Fruit fly (Drosophila melanogaster) whole organism, adult: Measurements from ENCODE around the gene Orc2.

Experiments used
- CG12768 ChIP-seq: fragments of 200-800 bp; sonication (Bioruptor generic); optimal IDR thresholded peaks from 2 replicates; lab custom pipeline; 2017; ENCODE audit warnings: missing biosample characterization, missing genetic modification characterization, mild to moderate bottlenecking, moderate library complexity, missing genetic modification reagents
- CG1620 ChIP-seq: fragments of 200-800 bp; sonication (Bioruptor generic); optimal IDR thresholded peaks from 2 replicates; lab custom pipeline; 2016; ENCODE audit warnings: missing biosample characterization, missing genetic modification characterization
- CG7101 ChIP-seq: fragments of 200-800 bp; sonication (Bioruptor generic); optimal IDR thresholded peaks from 2 replicates; lab custom pipeline; 2018; ENCODE audit warnings: missing biosample characterization, mild to moderate bottlenecking, missing genetic modification characterization, moderate library complexity
- Clk ChIP-seq: fragments of 200-800 bp; sonication (Bioruptor generic); optimal IDR thresholded peaks from 2 replicates; lab custom pipeline; 2017; ENCODE audit warnings: missing biosample characterization, missing genetic modification characterization
- kay ChIP-seq: fragments of 200-800 bp; sonication (Bioruptor generic); peaks from one replicate; lab custom pipeline; 2016; ENCODE audit warnings: missing biosample characterization, missing genetic modification characterization, borderline replicate concordance
- ovo ChIP-seq: fragments of 200-800 bp; sonication (Bioruptor generic); optimal IDR thresholded peaks from 2 replicates; lab custom pipeline; 2016; ENCODE audit warnings: missing biosample characterization, missing genetic modification characterization
- pad ChIP-seq: fragments of 200-800 bp; sonication (Bioruptor generic); optimal IDR thresholded peaks from 3 replicates; lab custom pipeline; 2017; ENCODE audit warnings: missing biosample characterization, missing genetic modification characterization, mild to moderate bottlenecking, moderate library complexity, missing genetic modification reagents
- tj ChIP-seq: fragments of 200-800 bp; sonication (Bioruptor generic); optimal IDR thresholded peaks from 3 replicates; lab custom pipeline; 2017; ENCODE audit warnings: missing biosample characterization, mild to moderate bottlenecking, missing genetic modification characterization, moderate library complexity

DNA sequence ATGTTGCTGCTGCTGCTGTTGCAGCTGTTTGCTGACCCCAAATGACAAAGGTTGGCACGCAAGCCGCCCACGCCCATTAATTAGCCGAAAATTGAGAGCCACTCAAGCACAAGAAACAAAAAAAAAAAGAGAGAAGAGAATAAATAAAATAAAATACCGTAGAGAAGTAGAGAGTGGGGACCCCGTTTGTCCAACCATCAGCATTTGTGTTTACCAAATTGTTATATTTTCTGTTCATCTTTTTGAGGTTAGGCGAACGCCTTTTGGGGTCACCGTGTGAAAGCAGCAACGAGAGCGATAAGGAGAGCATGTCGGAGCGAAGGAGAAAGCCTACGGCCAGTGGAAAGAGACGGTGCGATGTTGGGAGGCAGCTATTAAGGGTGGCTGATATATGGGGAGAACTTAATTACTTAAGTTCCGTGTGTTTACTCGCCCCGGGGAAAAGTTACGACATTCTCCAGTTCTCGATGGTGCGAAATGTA is 13.4 kb downstream of the Orc2 start:
- TF ChIP-seq kay (no peak), CG12768 (GFP tag; lab: Kevin White, UChicago) (no peak), Clk (no peak), pad (GFP tag; lab: Kevin White, UChicago) (no peak), CG7101 (tag; lab: Kevin White, UChicago) (no peak), ovo (GFP tag; lab: Kevin White, UChicago) (no peak), CG1620 (GFP tag; lab: Kevin White, UChicago) (no peak), tj (GFP tag; lab: Kevin White, UChicago) (no peak)
